Worm (Caenorhabditis elegans) whole organism, L4/young adult: ENCODE measurements around the gene mes-1.

Source experiments
- W03F9.2 ChIP-seq: fragments of 150-350 bp; optimal IDR thresholded peaks from 2 replicates; lab custom pipeline; 2014; ENCODE audit warnings: missing biosample characterization, missing genetic modification characterization
- dao-5 ChIP-seq: sonication (generic microtip); optimal IDR thresholded peaks from 2 replicates; lab custom pipeline; 2016; ENCODE audit warnings: missing genotype, missing genetic modification characterization, moderate library complexity, missing compliant biosample characterization
- him-1 ChIP-seq: sonication (generic microtip); optimal IDR thresholded peaks from 2 replicates; lab custom pipeline; 2016; ENCODE audit warnings: missing genotype, missing genetic modification reagents, missing genetic modification characterization, missing compliant biosample characterization

mes-1 gene

DNA sequence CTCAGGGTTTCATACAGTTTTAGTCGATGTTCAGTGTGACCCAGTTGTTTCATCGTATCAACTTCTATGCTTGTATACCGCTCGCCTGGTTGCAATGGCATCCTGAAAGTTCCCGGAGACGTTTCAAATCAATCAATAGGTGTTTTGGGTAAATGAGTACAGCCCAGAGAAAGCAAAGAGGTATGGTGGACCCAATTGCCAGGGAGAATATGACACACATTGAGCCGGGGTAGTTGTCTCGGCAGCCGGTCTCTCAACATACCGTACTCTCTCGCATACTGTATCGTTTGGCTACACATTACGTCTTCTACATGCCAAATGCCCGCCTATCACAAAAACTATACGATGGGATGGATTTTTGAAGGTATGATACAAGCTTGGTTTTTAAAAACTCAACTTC is 40.8 kb downstream of the mes-1 start, which contains the start of gene Y62H9A.9:
TSS of gene Y62H9A.9 (minus strand) at position 101 of the 400 bp plus-strand sequence.
- TF ChIP-seq him-1 (no peak), W03F9.2 (no peak), dao-5 (tag; lab: Kevin White, UChicago) (no peak)

DNA sequence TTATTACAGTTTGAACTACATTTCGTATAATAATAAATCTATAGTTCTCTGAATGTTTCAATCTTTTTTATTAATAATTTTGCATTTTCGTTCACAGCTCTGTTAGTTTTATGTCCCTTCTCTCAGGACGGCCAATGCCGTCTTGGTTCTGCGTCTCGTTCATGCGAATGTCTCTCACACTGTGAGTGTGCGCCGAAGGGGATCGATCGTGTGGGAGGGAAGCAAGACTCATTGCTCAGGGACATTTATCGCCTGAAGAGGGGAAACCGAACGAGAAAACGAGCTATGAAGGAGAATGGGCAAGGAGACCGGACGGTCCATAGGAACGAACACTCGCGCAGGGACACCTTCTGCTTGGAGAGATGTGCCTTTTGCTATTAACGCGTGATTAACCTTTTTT is 41.8 kb downstream of the mes-1 start:
- TF ChIP-seq W03F9.2 = no peak

DNA sequence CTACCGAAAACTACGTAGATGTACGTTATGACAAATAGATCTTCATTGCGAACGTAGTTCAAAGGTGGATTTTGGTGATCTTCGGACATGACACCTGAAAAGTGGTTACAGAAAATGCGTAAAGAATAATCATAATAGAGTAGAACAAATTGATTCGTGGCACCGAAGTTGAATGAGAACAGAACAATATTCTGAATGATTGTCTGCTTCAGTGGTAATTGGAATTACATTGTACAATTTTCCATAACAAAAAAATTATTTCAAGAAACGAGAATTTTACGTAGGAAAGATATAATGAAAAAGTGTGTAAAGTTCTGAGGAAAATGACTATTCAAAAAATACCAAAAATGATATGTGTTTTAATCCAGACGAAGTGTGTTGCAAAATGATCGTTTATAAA is 45.4 kb downstream of the mes-1 start, which contains the start of gene Y62H9A.10:
TSS of gene Y62H9A.10 (minus strand) at position 101 of the 400 bp plus-strand sequence.
- no peak for TF ChIP-seq W03F9.2
- TF ChIP-seq dao-5 (tag; lab: Kevin White, UChicago) = no peak
- TF ChIP-seq him-1 = no peak

DNA sequence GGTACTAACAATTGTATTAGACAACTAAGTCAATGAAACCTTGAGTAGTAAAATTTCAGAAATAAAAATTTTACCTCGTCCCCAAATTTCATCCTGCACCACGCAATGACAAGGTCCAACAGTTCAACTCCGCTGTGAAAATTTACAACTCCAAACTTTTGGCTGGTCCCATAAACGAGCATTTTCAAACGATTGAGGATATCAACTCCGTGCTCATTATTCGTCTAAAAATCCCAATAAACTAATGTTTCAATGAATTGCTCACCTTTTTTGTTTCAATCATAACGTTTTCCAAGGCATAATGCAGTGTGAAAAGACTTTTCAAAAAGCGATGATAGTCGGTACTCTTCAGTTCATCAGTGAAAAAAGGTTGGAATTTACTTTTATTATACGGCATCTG is 49.3 kb downstream of the mes-1 start:
- TF ChIP-seq him-1 = no peak
- TF ChIP-seq dao-5 (tag; lab: Kevin White, UChicago) = no peak
- TF ChIP-seq W03F9.2 = no peak

DNA sequence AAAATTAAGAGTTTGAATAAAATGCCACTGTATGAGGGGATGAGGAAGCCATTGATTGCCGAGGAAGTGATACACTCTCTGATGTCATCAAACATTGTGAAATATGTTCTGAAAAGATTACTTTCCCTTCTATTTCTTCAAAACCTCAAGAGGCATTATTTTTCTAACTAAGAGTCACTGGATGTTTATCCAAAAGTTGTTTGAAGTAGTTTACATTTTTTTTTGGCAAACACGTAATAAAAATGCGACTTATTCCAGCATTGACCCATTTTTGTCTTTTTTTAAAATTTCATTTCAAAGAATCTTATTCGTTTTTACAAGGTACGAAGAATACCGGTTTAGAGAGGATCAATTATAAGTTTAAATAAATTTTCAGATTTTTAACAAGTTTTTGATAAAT is 50.0 kb downstream of the mes-1 start, which contains the start of gene Y62H9A.11:
TSS of gene Y62H9A.11 (minus strand) at position 101 of the 400 bp plus-strand sequence.
- TF ChIP-seq dao-5 (tag; lab: Kevin White, UChicago) (no peak), him-1 (no peak)

DNA sequence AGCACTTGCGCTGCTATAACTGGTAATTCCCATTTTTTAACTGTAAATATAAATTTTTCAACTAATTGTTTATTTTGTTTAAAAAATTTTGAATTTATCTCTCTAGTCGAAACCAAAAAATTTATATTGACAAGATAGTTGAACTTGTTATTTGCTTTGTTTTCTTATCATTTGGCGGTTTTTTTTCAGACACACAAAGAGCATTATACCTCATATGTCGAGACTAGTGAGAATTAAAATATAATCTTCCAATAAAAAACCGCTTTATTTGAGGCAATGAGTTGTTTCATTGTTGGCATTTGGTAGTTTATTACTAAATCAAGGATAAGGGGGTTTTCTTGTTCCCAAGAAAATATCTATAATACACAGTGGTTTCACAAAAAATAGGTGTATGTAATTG is 50.9 kb downstream of the mes-1 start:
- TF ChIP-seq dao-5 (tag; lab: Kevin White, UChicago) (no peak), W03F9.2 (no peak), him-1 (no peak)

DNA sequence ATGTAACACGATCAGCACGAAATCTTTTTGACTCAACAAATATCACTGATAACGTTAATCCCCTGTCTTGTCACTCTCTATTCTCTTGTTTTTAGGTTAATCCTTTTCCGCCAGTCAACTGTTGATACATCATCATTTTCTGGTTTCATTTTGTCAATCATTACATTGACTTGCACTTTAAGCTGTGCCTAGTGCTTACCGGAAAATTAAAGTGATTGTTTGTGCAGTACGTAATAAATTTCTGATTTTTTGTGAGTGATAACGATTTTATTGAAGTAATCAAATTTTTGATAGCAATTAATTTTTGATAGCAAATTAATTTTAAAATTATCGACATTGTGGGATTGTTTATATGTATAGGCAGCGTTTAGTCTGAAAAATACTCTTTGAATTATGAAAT is 51.9 kb downstream of the mes-1 start:
- TF ChIP-seq W03F9.2 (no peak), him-1 (no peak)

DNA sequence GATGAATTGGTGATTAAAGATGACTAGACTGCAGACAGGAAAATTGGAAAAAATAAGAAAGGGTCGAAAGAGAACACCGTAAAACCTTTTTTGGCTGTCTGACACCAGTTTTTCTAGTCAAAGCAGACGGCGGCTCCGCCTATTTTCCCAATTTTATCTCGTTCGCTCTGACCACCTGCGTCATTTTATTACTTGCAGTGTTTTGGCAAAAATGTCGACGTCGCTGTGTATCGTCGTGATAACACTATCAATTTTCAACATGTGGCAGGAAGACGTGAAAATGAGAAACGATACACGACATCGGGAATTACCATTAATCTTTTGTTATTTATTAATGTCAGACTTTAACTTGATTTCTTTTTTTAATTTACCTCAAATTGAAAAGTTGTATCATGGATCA is 52.8 kb downstream of the mes-1 start, which contains the start of gene Y62H9A.15:
TSS of gene Y62H9A.15 (minus strand) at position 100 of the 400 bp plus-strand sequence.
- TF ChIP-seq him-1 (no peak), W03F9.2 (no peak), dao-5 (tag; lab: Kevin White, UChicago) (no peak)
